Worm (Caenorhabditis elegans) whole organism, L4/young adult: ENCODE data around the gene C18E9.7.

Experiments used
- W03F9.2 ChIP-seq: fragments of 150-350 bp; optimal IDR thresholded peaks from 2 replicates; lab custom pipeline; 2014; ENCODE audit warnings: missing biosample characterization, missing genetic modification characterization
- dao-5 ChIP-seq: sonication (generic microtip); optimal IDR thresholded peaks from 2 replicates; lab custom pipeline; 2016; ENCODE audit warnings: missing genotype, missing genetic modification characterization, moderate library complexity, missing compliant biosample characterization
- him-1 ChIP-seq: sonication (generic microtip); optimal IDR thresholded peaks from 2 replicates; lab custom pipeline; 2016; ENCODE audit warnings: missing genotype, missing genetic modification reagents, missing genetic modification characterization, missing compliant biosample characterization

DNA sequence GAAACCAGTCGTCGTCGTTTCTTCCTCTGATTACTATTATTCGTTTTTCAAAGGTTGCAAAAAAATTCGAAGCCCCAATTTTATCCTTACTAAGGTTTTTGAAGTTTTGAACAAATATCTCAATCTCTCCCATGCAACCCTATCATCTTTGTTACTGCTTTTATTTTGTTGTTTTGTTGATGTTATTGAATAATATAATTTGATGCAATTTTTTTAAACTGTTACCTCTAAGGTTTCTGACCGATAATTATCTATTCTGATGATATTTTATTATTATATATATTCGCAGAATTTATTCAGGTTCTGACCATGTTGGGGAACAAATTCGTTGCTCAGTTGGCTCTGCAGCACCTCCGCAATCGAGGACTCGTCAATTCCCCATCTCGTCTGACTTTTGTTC, 13.5 kb upstream of the C18E9.7 start, which contains the start of gene ndub-2:
- TF ChIP-seq dao-5 (tag; lab: Kevin White, UChicago), result no peak
- no peak for TF ChIP-seq him-1 (tag; lab: Kevin White, UChicago)
- TF ChIP-seq W03F9.2 (tag; lab: Kevin White, UChicago), result no peak
